Fruit fly (Drosophila melanogaster) whole organism, embryonic: ENCODE measurements around the gene CG6733.
A peak's percentile ranks its signal among the peaks of the same experiment; 100 is the strongest.

Source experiments
- Asciz ChIP-seq: fragments of 200-800 bp; sonication (Bioruptor generic); optimal IDR thresholded peaks from 2 replicates; lab custom pipeline; 2017; ENCODE audit warnings: missing biosample characterization, mild to moderate bottlenecking, missing genetic modification characterization, missing genetic modification reagents
- CG10979 ChIP-seq: fragments of 200-800 bp; sonication (Bioruptor generic); optimal IDR thresholded peaks from 2 replicates; lab custom pipeline; 2018; ENCODE audit warnings: missing biosample characterization, mild to moderate bottlenecking, missing genetic modification characterization, moderate library complexity
- CG9215 ChIP-seq: fragments of 200-800 bp; sonication (Bioruptor generic); IDR thresholded peaks from 2 replicates; pipeline ENCODE4 v1.3.6; 2022; ENCODE audit warnings: missing biosample characterization, missing genetic modification characterization
- Doc2 ChIP-seq: fragments of 200-800 bp; sonication (Bioruptor generic); IDR thresholded peaks from 2 replicates; pipeline ENCODE4 v1.3.6; 2022; ENCODE audit warnings: missing biosample characterization, missing genetic modification characterization
- E2f1 ChIP-seq: fragments of 200-800 bp; sonication (Bioruptor generic); IDR thresholded peaks from 2 replicates; pipeline ENCODE4 v1.3.6; 2022; ENCODE audit warnings: missing biosample characterization, missing genetic modification characterization
- Gsc ChIP-seq: fragments of 200-800 bp; sonication (Bioruptor generic); IDR thresholded peaks from 2 replicates; pipeline ENCODE4 v1.3.6; 2022; ENCODE audit warnings: missing biosample characterization, missing genetic modification characterization
- Hr39 ChIP-seq: fragments of >200 bp; optimal IDR thresholded peaks from 2 replicates; lab custom pipeline; 2017
- dan ChIP-seq: fragments of 200-800 bp; sonication (Bioruptor generic); IDR thresholded peaks from 2 replicates; pipeline ENCODE4 v1.3.6; 2022; ENCODE audit warnings: missing biosample characterization, missing genetic modification characterization
- danr ChIP-seq: fragments of 200-800 bp; sonication (Bioruptor generic); IDR thresholded peaks from 2 replicates; pipeline ENCODE4 v1.3.6; 2022; ENCODE audit warnings: missing biosample characterization, missing genetic modification characterization
- exex ChIP-seq: fragments of 200-800 bp; sonication (Bioruptor generic); optimal IDR thresholded peaks from 4 replicates; lab custom pipeline; 2018; ENCODE audit warnings: missing biosample characterization, mild to moderate bottlenecking, missing genetic modification characterization, moderate library complexity
- ind ChIP-seq: fragments of 200-800 bp; sonication (Bioruptor generic); optimal IDR thresholded peaks from 3 replicates; lab custom pipeline; 2016; ENCODE audit warnings: missing biosample characterization, missing genetic modification characterization
- repo ChIP-seq: fragments of 200-800 bp; sonication (Bioruptor generic); optimal IDR thresholded peaks from 2 replicates; lab custom pipeline; 2016; ENCODE audit warnings: missing biosample characterization, missing genetic modification characterization

- TF ChIP-seq CG9215 (GFP tag; lab: Robert Waterston, UW), result no peak
- TF ChIP-seq Doc2 (GFP tag; lab: Robert Waterston, UW), result no peak
- TF ChIP-seq Hr39, result no peak
- no peak for TF ChIP-seq ind
- TF ChIP-seq dan (GFP tag; lab: Robert Waterston, UW), result no peak
- TF ChIP-seq CG10979 (tag; lab: Kevin White, UChicago), result no peak
- peak; percentile 90 for TF ChIP-seq exex
- no peak for TF ChIP-seq danr (GFP tag; lab: Robert Waterston, UW)
- TF ChIP-seq repo (GFP tag; lab: Kevin White, UChicago), result no peak
- TF ChIP-seq E2f1, result no peak
- no peak for TF ChIP-seq Asciz (GFP tag; lab: Kevin White, UChicago)
- TF ChIP-seq Gsc (GFP tag; lab: Robert Waterston, UW), result no peak
Observed at dm6 chr3R:23140280-23140679, 42.8 kb downstream of the CG6733 start.
